Worm (Caenorhabditis elegans): ENCODE data around the gene lsm-1.

The lsm-1 gene

ce11 chrII:11132542-11132941, 5.8 kb downstream of the lsm-1 start, which contains the start of gene F40F8.11:
TSS of gene F40F8.11 (minus strand) at chrII:11132590.
- TF ChIP-seq unc-42 (tag; optimal IDR thresholded peaks at IDR 0.05) (peak; percentile 4), ahr-1 (tag; optimal IDR thresholded peaks at IDR 0.05) (no peak)

ce11 chrII:11134828-11135227, 8.1 kb downstream of the lsm-1 start, which contains the start of gene F40F8.5:
TSS of gene F40F8.5 (minus strand) at chrII:11134928.
- TF ChIP-seq gmeb-2 (tag; optimal IDR thresholded peaks at IDR 0.05): no peak
- no peak for TF ChIP-seq pros-1 (tag; optimal IDR thresholded peaks at IDR 0.05)
- TF ChIP-seq tbx-2 (tag; optimal IDR thresholded peaks at IDR 0.05): no peak
- TF ChIP-seq unc-42 (tag; optimal IDR thresholded peaks at IDR 0.05): no peak
- TF ChIP-seq elt-2 (tag; optimal IDR thresholded peaks at IDR 0.05): no peak
- TF ChIP-seq K09A11.1 (tag; optimal IDR thresholded peaks at IDR 0.05; ENCODE audit: insufficient read depth): no peak
- no peak for TF ChIP-seq lin-11 (tag; optimal IDR thresholded peaks at IDR 0.05)
- no peak for TF ChIP-seq pax-1 (tag; optimal IDR thresholded peaks at IDR 0.05)
- no peak for TF ChIP-seq ets-4 (tag; optimal IDR thresholded peaks at IDR 0.05)
- no peak for TF ChIP-seq fax-1 (tag; optimal IDR thresholded peaks at IDR 0.05)
- no peak for TF ChIP-seq nhr-232 (tag; optimal IDR thresholded peaks at IDR 0.05)
- TF ChIP-seq ceh-24 (tag; optimal IDR thresholded peaks at IDR 0.05): no peak
- no peak for TF ChIP-seq npax-4 (tag; optimal IDR thresholded peaks at IDR 0.05)
- TF ChIP-seq unc-55 (GFP tag; optimal IDR thresholded peaks at IDR 0.05): no peak

- TF ChIP-seq unc-55 (GFP tag; optimal IDR thresholded peaks at IDR 0.05) (peak; percentile 76), ceh-9 (tag; optimal IDR thresholded peaks at IDR 0.05) (no peak)
Measured at ce11 chrII:11135773-11136172, 9.0 kb downstream of the lsm-1 start.

ce11 chrII:11140140-11140539, 13.4 kb downstream of the lsm-1 start, which contains the start of gene F40F8.4:
TSS of gene F40F8.4 (minus strand) at chrII:11140240.
- no peak for TF ChIP-seq ceh-14 (tag; optimal IDR thresholded peaks at IDR 0.05)
- no peak for TF ChIP-seq pat-9 (tag; optimal IDR thresholded peaks at IDR 0.05)
- TF ChIP-seq odd-2 (tag; optimal IDR thresholded peaks at IDR 0.05): no peak
- TF ChIP-seq C08G9.2 (tag; optimal IDR thresholded peaks at IDR 0.05): no peak
- TF ChIP-seq pqm-1 (tag; optimal IDR thresholded peaks at IDR 0.05): no peak
- no peak for TF ChIP-seq npax-4 (tag; optimal IDR thresholded peaks at IDR 0.05)

- TF ChIP-seq K09A11.1 (tag; optimal IDR thresholded peaks at IDR 0.05; ENCODE audit: insufficient read depth): no peak
- TF ChIP-seq syd-9 (tag; optimal IDR thresholded peaks at IDR 0.05): no peak
- TF ChIP-seq pag-3 (tag; optimal IDR thresholded peaks at IDR 0.05; ENCODE audit: borderline replicate concordance): no peak
- no peak for TF ChIP-seq Y22D7AL.16 (tag; optimal IDR thresholded peaks at IDR 0.05)
Measured at ce11 chrII:11142571-11142970, 15.8 kb downstream of the lsm-1 start, which contains the start of gene arrd-6. TSS of gene arrd-6 (plus strand) at chrII:11142739.

- TF ChIP-seq Y22D7AL.16 (tag; optimal IDR thresholded peaks at IDR 0.05) (no peak), K02D7.2 (tag; optimal IDR thresholded peaks at IDR 0.05) (no peak), F13H6.1 (tag; optimal IDR thresholded peaks at IDR 0.05) (no peak), elt-2 (tag; optimal IDR thresholded peaks at IDR 0.05) (no peak), ttx-3 (tag; optimal IDR thresholded peaks at IDR 0.05) (no peak), ceh-2 (tag; optimal IDR thresholded peaks at IDR 0.05) (no peak), madf-2 (tag; optimal IDR thresholded peaks at IDR 0.05) (no peak), hlh-30 (tag; optimal IDR thresholded peaks at IDR 0.05; ENCODE audit: insufficient read depth) (no peak), pat-9 (tag; optimal IDR thresholded peaks at IDR 0.05) (no peak), elt-4 (tag; optimal IDR thresholded peaks at IDR 0.05) (no peak), unc-86 (tag; optimal IDR thresholded peaks at IDR 0.05) (no peak), pha-2 (tag; optimal IDR thresholded peaks at IDR 0.05) (no peak), dve-1 (tag; optimal IDR thresholded peaks at IDR 0.05) (no peak)
Measured at ce11 chrII:11149866-11150685, 23.3 kb downstream of the lsm-1 start.

Measured in whole organism, late embryonic.